Worm (Caenorhabditis elegans): ENCODE data around the gene spe-29.

The spe-29 gene

ce11 chrIV:9933580-9933979 is at the start of gene spe-29:
Gene spe-29 (plus strand): TSS chrIV:9933880.
- TF ChIP-seq set-16 (GFP tag; IDR thresholded peaks at IDR 0.05) (0 out of 2 replicates have a peak, but pooled peaks have one; percentile 18), dve-1 (tag; optimal IDR thresholded peaks at IDR 0.05; ENCODE audit: insufficient read depth) (no peak)

DNA sequence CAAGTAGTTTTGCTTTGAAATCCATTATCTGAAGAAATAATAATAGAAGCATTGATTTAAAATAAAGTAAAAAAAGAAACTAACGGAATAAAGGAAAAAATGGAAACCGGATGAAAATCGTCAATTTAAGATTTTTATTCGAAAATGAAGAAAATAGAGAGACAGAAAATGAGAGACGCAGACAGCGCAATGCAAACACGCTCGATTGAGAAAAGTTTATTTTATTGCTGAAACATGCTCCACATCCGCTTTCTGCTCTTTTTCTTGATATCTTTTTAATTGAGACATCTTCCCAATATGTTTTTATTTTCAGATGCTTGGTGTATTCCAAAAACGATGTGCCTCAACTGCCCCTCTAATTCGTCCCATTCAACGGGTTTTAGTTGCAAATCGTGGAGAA is 49.4 kb upstream of the spe-29 start, which contains the start of the genes prp-18 and mccc-1:
TSS of gene prp-18 (minus strand) at position 127 of the 400 bp plus-strand sequence.
TSS of gene mccc-1 (plus strand) at position 314 of the 400 bp plus-strand sequence.
- no peak for TF ChIP-seq F10B5.3 (tag; optimal IDR thresholded peaks at IDR 0.05)
- TF ChIP-seq T26A8.4 (GFP tag; IDR thresholded peaks at IDR 0.05) = no peak
- TF ChIP-seq mep-1 (tag; optimal IDR thresholded peaks at IDR 0.05) = no peak
- TF ChIP-seq lin-1 (GFP tag; IDR thresholded peaks at IDR 0.05) = no peak
- TF ChIP-seq egl-27 (tag; optimal IDR thresholded peaks at IDR 0.05) = no peak
- TF ChIP-seq daf-16 (GFP tag; optimal IDR thresholded peaks at IDR 0.05) = no peak
- TF ChIP-seq daf-16 (tag; optimal IDR thresholded peaks at IDR 0.05) = no peak
- TF ChIP-seq set-16 (GFP tag; IDR thresholded peaks at IDR 0.05) = no peak
- no peak for TF ChIP-seq dmd-9 (GFP tag; IDR thresholded peaks at IDR 0.05)
- TF ChIP-seq nhr-42 (GFP tag; IDR thresholded peaks at IDR 0.05) = no peak
- peak; percentile 72 for TF ChIP-seq mes-2 (tag; optimal IDR thresholded peaks at IDR 0.05; ENCODE audit: poor library complexity, severe bottlenecking)
- TF ChIP-seq madf-5 (GFP tag; IDR thresholded peaks at IDR 0.05) = 0 out of 4 replicates have a peak, but pooled peaks of 1 of the 2 experiments have one; percentile 14
- TF ChIP-seq mdt-29 (GFP tag; IDR thresholded peaks at IDR 0.05) = no peak
- TF ChIP-seq attf-4 (tag; optimal IDR thresholded peaks at IDR 0.05) = no peak
- no peak for TF ChIP-seq zfp-2 (tag; optimal IDR thresholded peaks at IDR 0.05)
- TF ChIP-seq mdl-1 (tag; optimal IDR thresholded peaks at IDR 0.05) = no peak
- no peak for TF ChIP-seq pha-4 (GFP tag; IDR thresholded peaks at IDR 0.05)
- no peak for TF ChIP-seq pha-4 (tag; optimal IDR thresholded peaks at IDR 0.05)
- TF ChIP-seq ceh-20 (GFP tag; IDR thresholded peaks at IDR 0.05) = no peak
- no peak for TF ChIP-seq lim-7 (GFP tag; IDR thresholded peaks at IDR 0.05)
- no peak for TF ChIP-seq ZK337.2 (GFP tag; IDR thresholded peaks at IDR 0.05)
- TF ChIP-seq unc-62 (GFP tag; optimal IDR thresholded peaks at IDR 0.05 in 1 of 2) = no peak
- TF ChIP-seq unc-62 (tag; optimal IDR thresholded peaks at IDR 0.05) = no peak
- no peak for TF ChIP-seq hif-1 (tag; optimal IDR thresholded peaks at IDR 0.05)
- TF ChIP-seq snpc-1.2 (GFP tag; IDR thresholded peaks at IDR 0.05) = 0 out of 2 replicates have a peak, but pooled peaks have one; percentile 24
- TF ChIP-seq ctbp-1 (GFP tag; IDR thresholded peaks at IDR 0.05) = no peak
- TF ChIP-seq dmd-8 (GFP tag; IDR thresholded peaks at IDR 0.05) = no peak
- TF ChIP-seq nhr-28 (tag; optimal IDR thresholded peaks at IDR 0.05) = peak; percentile 4
- no peak for TF ChIP-seq lin-39 (tag; optimal IDR thresholded peaks at IDR 0.05)
- TF ChIP-seq mxl-2 (GFP tag; conservative IDR thresholded peaks at IDR 0.05) = no peak
- no peak for TF ChIP-seq ceh-32 (tag; optimal IDR thresholded peaks at IDR 0.05; ENCODE audit: poor library complexity)
- TF ChIP-seq zfp-3 (GFP tag; conservative IDR thresholded peaks at IDR 0.05) = no peak
- TF ChIP-seq nhr-11 (tag; optimal IDR thresholded peaks at IDR 0.05) = no peak
- TF ChIP-seq aly-2 (tag; optimal IDR thresholded peaks at IDR 0.05) = no peak
- TF ChIP-seq ZK546.5 (tag; optimal IDR thresholded peaks at IDR 0.05) = no peak
- no peak for TF ChIP-seq Y5F2A.4 (GFP tag; optimal IDR thresholded peaks at IDR 0.05)
- no peak for TF ChIP-seq lir-3 (tag; optimal IDR thresholded peaks at IDR 0.05)
- no peak for TF ChIP-seq nhr-10 (tag; optimal IDR thresholded peaks at IDR 0.05)
- no peak for TF ChIP-seq nhr-102 (tag; optimal IDR thresholded peaks at IDR 0.05)
- TF ChIP-seq F44E2.7 (GFP tag; IDR thresholded peaks at IDR 0.05) = no peak
- no peak for TF ChIP-seq daf-12 (tag; optimal IDR thresholded peaks at IDR 0.05)
- no peak for TF ChIP-seq hmg-1.1 (GFP tag; IDR thresholded peaks at IDR 0.05)
- no peak for TF ChIP-seq lin-15B (tag; optimal IDR thresholded peaks at IDR 0.05)
- no peak for TF ChIP-seq F37D6.2 (tag; optimal IDR thresholded peaks at IDR 0.05)
- TF ChIP-seq skn-1 (tag; optimal IDR thresholded peaks at IDR 0.05) = no peak
- TF ChIP-seq gei-8 (GFP tag; optimal IDR thresholded peaks at IDR 0.05) = no peak
- TF ChIP-seq jun-1 (tag; optimal IDR thresholded peaks at IDR 0.05) = no peak
- no peak for TF ChIP-seq Y105C5A.15 (GFP tag; IDR thresholded peaks at IDR 0.05)
- TF ChIP-seq ceh-28 (tag; optimal IDR thresholded peaks at IDR 0.05) = no peak
- TF ChIP-seq lin-13 (GFP tag; optimal IDR thresholded peaks at IDR 0.05) = no peak
